Fruit fly (Drosophila melanogaster): ENCODE measurements around the gene poe.

Gene poe

DNA sequence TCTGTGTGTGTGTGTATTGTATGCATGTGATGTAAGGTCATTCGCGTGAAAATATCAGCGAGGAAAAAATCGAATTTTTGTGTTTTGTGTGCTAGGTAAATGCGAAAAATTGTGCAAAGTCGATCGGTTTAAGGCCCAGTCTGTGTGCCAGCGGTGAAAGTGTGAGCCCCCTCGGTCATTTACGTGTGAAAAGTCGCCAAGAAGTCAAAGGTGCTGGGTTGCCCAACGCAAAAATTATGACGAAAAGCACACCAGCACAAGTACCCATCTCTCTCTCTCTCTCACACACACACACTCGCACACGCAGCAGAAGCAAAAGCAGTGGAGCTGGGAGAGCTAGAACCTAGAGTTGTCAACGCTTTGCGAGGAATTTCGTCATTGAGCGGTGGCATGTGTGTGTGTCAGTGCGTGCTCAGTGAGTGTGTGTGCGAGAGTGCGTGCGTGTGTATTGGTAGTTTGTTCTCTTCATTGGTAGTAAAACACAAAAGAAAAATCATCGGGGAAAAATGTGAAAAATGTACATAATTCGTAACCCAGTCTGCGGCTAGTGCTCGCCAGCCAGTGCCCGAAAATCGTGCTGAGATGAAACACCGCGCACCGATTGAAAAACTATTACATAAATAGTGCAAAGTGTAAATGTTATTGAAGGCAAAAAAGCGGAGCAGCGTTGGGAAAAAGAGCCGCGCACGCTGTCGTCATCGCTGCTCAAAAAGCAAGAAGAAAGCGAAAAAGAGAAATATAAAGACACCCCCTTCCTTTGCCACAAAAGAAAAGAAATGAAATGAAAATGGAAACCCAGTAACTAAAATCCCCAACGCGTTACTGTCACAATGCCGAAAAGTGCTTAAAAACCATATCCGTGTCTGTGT is 12.2 kb upstream of the poe start (continued):
- TF ChIP-seq Trl (optimal IDR thresholded peaks at IDR 0.05) = peak; percentile 81 to 93
- peak; percentile 29 for TF ChIP-seq Trl (GFP tag; optimal IDR thresholded peaks at IDR 0.05)
- TF ChIP-seq CG18599 (GFP tag; optimal IDR thresholded peaks at IDR 0.05) = peak; percentile 41
- no peak for TF ChIP-seq CG11695 (GFP tag; IDR thresholded peaks at IDR 0.05)
- no peak for TF ChIP-seq CG7556 (GFP tag; optimal IDR thresholded peaks at IDR 0.05)
- TF ChIP-seq CG2199 (GFP tag; IDR thresholded peaks at IDR 0.05) = peak; percentile 71; the same call in 1 of the 3 replicates
- TF ChIP-seq CG10462 (GFP tag; optimal IDR thresholded peaks at IDR 0.05) = no peak
- TF ChIP-seq Jarid2 (GFP tag; optimal IDR thresholded peaks at IDR 0.05) = peak; percentile 48
- peak in 1 of 2 experiments; percentile 36 for TF ChIP-seq Eip74EF (GFP tag; optimal IDR thresholded peaks at IDR 0.05)
- TF ChIP-seq gcm2 (GFP tag; optimal IDR thresholded peaks at IDR 0.05) = no peak
- no peak for TF ChIP-seq dmrt11E (tag; optimal IDR thresholded peaks at IDR 0.05)
- TF ChIP-seq exex (tag; optimal IDR thresholded peaks at IDR 0.05) = peak; percentile 4
- TF ChIP-seq CG33213 (GFP tag; optimal IDR thresholded peaks at IDR 0.05) = no peak
- TF ChIP-seq toy (GFP tag; IDR thresholded peaks at IDR 0.05) = no peak
- no peak for TF ChIP-seq zen (tag; optimal IDR thresholded peaks at IDR 0.05)
- TF ChIP-seq CG7786 (GFP tag; optimal IDR thresholded peaks at IDR 0.05) = no peak
- TF ChIP-seq Sin3A (optimal IDR thresholded peaks at IDR 0.05) = no peak
- no peak for TF ChIP-seq Lpt (GFP tag; optimal IDR thresholded peaks at IDR 0.05)
- TF ChIP-seq Lim3 (GFP tag; IDR thresholded peaks at IDR 0.05) = no peak
- no peak; the same call in 2 of the 3 replicates for TF ChIP-seq z (GFP tag; IDR thresholded peaks at IDR 0.05)
- TF ChIP-seq CG32767 (GFP tag; IDR thresholded peaks at IDR 0.05) = no peak
- TF ChIP-seq ind (GFP tag; optimal IDR thresholded peaks at IDR 0.05) = no peak
- peak in 1 of 3 experiments; percentile 6 for TF ChIP-seq Stat92E (GFP tag; optimal IDR thresholded peaks at IDR 0.05)
- TF ChIP-seq disco-r (GFP tag; optimal IDR thresholded peaks at IDR 0.05) = no peak
- no peak for TF ChIP-seq emc (GFP tag; optimal IDR thresholded peaks at IDR 0.05)
- no peak for TF ChIP-seq fd3F (GFP tag; optimal IDR thresholded peaks at IDR 0.05)
- no peak for TF ChIP-seq cad (GFP tag; optimal IDR thresholded peaks at IDR 0.05)
- TF ChIP-seq Side (GFP tag; optimal IDR thresholded peaks at IDR 0.05) = no peak
- no peak for TF ChIP-seq Hand (GFP tag; optimal IDR thresholded peaks at IDR 0.05)
- no peak for TF ChIP-seq CG6654 (GFP tag; optimal IDR thresholded peaks at IDR 0.05)
- TF ChIP-seq Spps (tag; optimal IDR thresholded peaks at IDR 0.05) = no peak
- peak in 1 of 2 experiments; percentile 89 for TF ChIP-seq Pdp1 (GFP tag; optimal IDR thresholded peaks at IDR 0.05)
- TF ChIP-seq CG13894 (tag; optimal IDR thresholded peaks at IDR 0.05) = peak; percentile 44
- TF ChIP-seq B-H2 (GFP tag; optimal IDR thresholded peaks at IDR 0.05) = no peak
- no peak for TF ChIP-seq Xbp1 (GFP tag; optimal IDR thresholded peaks at IDR 0.05)
- no peak for TF ChIP-seq Oli (tag; optimal IDR thresholded peaks at IDR 0.05)
- peak; percentile 30 for TF ChIP-seq CG34376 (GFP tag; optimal IDR thresholded peaks at IDR 0.05)
- TF ChIP-seq CG2116 (GFP tag; optimal IDR thresholded peaks at IDR 0.05) = no peak
- TF ChIP-seq pb (GFP tag; optimal IDR thresholded peaks at IDR 0.05) = no peak
- TF ChIP-seq btn (GFP tag; optimal IDR thresholded peaks at IDR 0.05) = no peak
- TF ChIP-seq CG3407 (GFP tag; optimal IDR thresholded peaks at IDR 0.05) = no peak
- TF ChIP-seq CG31365 (tag; optimal IDR thresholded peaks at IDR 0.05) = no peak
- peak; percentile 50 for TF ChIP-seq HmgZ (tag; optimal IDR thresholded peaks at IDR 0.05)
- TF ChIP-seq Taf1 (GFP tag; IDR thresholded peaks at IDR 0.05) = no peak
- TF ChIP-seq croc (GFP tag; conservative IDR thresholded peaks at IDR 0.05) = no peak
- TF ChIP-seq CG11085 (GFP tag; IDR thresholded peaks at IDR 0.05) = no peak
- TF ChIP-seq BtbVII (GFP tag; optimal IDR thresholded peaks at IDR 0.05) = no peak
- no peak for TF ChIP-seq ab (GFP tag; optimal IDR thresholded peaks at IDR 0.05)
- peak; percentile 100 for TF ChIP-seq cg (GFP tag; optimal IDR thresholded peaks at IDR 0.05)
- no peak for TF ChIP-seq CG13775 (GFP tag; optimal IDR thresholded peaks at IDR 0.05)
